Worm (Caenorhabditis elegans): Measurements from ENCODE around the gene osm-5.

The osm-5 gene

ce11 chrX:2975421-2975820 is 8.6 kb upstream of the osm-5 start:
- TF ChIP-seq klf-2 (GFP tag; conservative IDR thresholded peaks at IDR 0.05) (no peak), tab-1 (GFP tag; IDR thresholded peaks at IDR 0.05) (no peak), ztf-23 (GFP tag; IDR thresholded peaks at IDR 0.05) (no peak), ztf-29 (GFP tag; IDR thresholded peaks at IDR 0.05) (no peak), cog-1 (tag; optimal IDR thresholded peaks at IDR 0.05) (no peak), ref-1 (GFP tag; conservative IDR thresholded peaks at IDR 0.05) (no peak), med-1 (GFP tag; optimal IDR thresholded peaks at IDR 0.05; ENCODE audit: insufficient read depth) (no peak), T22C8.4 (GFP tag; IDR thresholded peaks at IDR 0.05) (no peak), flt-1 (GFP tag; IDR thresholded peaks at IDR 0.05) (no peak)

- no peak for TF ChIP-seq tab-1 (GFP tag; IDR thresholded peaks at IDR 0.05)
- no peak for TF ChIP-seq klf-2 (GFP tag; conservative IDR thresholded peaks at IDR 0.05)
- no peak for TF ChIP-seq ztf-29 (GFP tag; IDR thresholded peaks at IDR 0.05)
- no peak for TF ChIP-seq cog-1 (tag; optimal IDR thresholded peaks at IDR 0.05)
- TF ChIP-seq med-1 (GFP tag; optimal IDR thresholded peaks at IDR 0.05; ENCODE audit: insufficient read depth): no peak
- no peak for TF ChIP-seq T22C8.4 (GFP tag; IDR thresholded peaks at IDR 0.05)
- TF ChIP-seq ref-1 (GFP tag; conservative IDR thresholded peaks at IDR 0.05): no peak
- TF ChIP-seq flt-1 (GFP tag; IDR thresholded peaks at IDR 0.05): no peak
- TF ChIP-seq ztf-23 (GFP tag; IDR thresholded peaks at IDR 0.05): no peak
These were observed 7.9 kb upstream of the osm-5 start, which contains the start of gene aakg-3 for ce11 chrX:2976148-2976547. TSS of gene aakg-3 (plus strand) at chrX:2976448.

- TF ChIP-seq ztf-29 (GFP tag; IDR thresholded peaks at IDR 0.05) (no peak), ref-1 (GFP tag; conservative IDR thresholded peaks at IDR 0.05) (no peak), ztf-23 (GFP tag; IDR thresholded peaks at IDR 0.05) (no peak), klf-2 (GFP tag; conservative IDR thresholded peaks at IDR 0.05) (no peak), med-1 (GFP tag; optimal IDR thresholded peaks at IDR 0.05; ENCODE audit: insufficient read depth) (no peak), cog-1 (tag; optimal IDR thresholded peaks at IDR 0.05) (no peak), T22C8.4 (GFP tag; IDR thresholded peaks at IDR 0.05) (no peak)
These were observed 6.0 kb upstream of the osm-5 start for ce11 chrX:2978100-2978499.

- TF ChIP-seq T22C8.4 (GFP tag; IDR thresholded peaks at IDR 0.05) (no peak), ztf-29 (GFP tag; IDR thresholded peaks at IDR 0.05) (no peak), cog-1 (tag; optimal IDR thresholded peaks at IDR 0.05) (no peak), klf-2 (GFP tag; conservative IDR thresholded peaks at IDR 0.05) (no peak), flt-1 (GFP tag; IDR thresholded peaks at IDR 0.05) (no peak), med-1 (GFP tag; optimal IDR thresholded peaks at IDR 0.05; ENCODE audit: insufficient read depth) (no peak), ref-1 (GFP tag; conservative IDR thresholded peaks at IDR 0.05) (no peak), tab-1 (GFP tag; IDR thresholded peaks at IDR 0.05) (no peak), ztf-23 (GFP tag; IDR thresholded peaks at IDR 0.05) (no peak)
These were observed 2.3 kb upstream of the osm-5 start, which contains the start of gene nspg-5 for ce11 chrX:2981715-2982114. TSS of gene nspg-5 (plus strand) at chrX:2982015.

DNA sequence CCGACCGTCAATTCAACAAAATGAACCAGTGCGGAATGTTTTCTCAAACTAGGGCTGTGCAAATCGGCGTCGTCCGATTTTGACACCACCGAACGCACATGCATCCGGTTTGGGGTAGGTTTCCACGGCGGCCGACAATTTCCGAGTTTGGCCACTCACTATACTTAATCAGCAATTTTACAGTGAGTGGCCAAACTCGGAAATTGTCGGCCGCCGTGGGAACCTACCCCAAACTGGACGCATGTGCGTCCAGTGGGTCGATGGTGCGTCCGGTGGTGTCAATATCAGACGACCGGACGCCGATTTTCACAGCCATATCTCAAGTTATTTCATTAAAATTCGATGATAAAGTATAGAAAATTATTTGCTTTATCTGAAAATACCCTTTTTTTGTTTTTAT is 6.1 kb downstream of the osm-5 start:
- TF ChIP-seq med-1 (GFP tag; optimal IDR thresholded peaks at IDR 0.05; ENCODE audit: insufficient read depth) (no peak), flt-1 (GFP tag; IDR thresholded peaks at IDR 0.05) (no peak), T22C8.4 (GFP tag; IDR thresholded peaks at IDR 0.05) (no peak), tab-1 (GFP tag; IDR thresholded peaks at IDR 0.05) (no peak), ref-1 (GFP tag; conservative IDR thresholded peaks at IDR 0.05) (no peak), ztf-29 (GFP tag; IDR thresholded peaks at IDR 0.05) (no peak), ztf-23 (GFP tag; IDR thresholded peaks at IDR 0.05) (no peak), cog-1 (tag; optimal IDR thresholded peaks at IDR 0.05) (no peak)

ce11 chrX:2996318-2996717 is 12.3 kb downstream of the osm-5 start:
- 0 out of 2 replicates have a peak, but pooled peaks have one; percentile 33 for TF ChIP-seq T22C8.4 (GFP tag; IDR thresholded peaks at IDR 0.05)
- TF ChIP-seq med-1 (GFP tag; optimal IDR thresholded peaks at IDR 0.05; ENCODE audit: insufficient read depth): no peak

DNA sequence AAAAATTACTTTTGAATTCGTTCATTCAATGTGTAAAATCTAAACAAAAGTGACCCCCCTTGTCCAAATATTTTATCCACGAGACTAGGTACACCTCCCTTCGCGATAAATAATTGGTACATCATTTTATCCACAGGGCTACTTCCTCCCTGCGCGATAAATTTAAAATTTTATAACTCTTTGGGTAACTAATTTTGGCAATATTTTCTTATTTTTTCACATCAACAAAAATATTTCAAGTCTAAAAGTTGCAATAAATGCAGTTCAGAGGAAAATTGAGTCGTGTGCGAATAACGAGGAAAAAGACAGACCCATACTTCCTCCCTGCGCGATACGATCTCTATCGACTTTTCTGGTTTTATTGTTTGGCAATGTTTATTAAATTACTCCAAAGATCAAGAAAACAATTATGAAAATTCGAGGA is 12.9 kb downstream of the osm-5 start:
- TF ChIP-seq tab-1 (GFP tag; IDR thresholded peaks at IDR 0.05): 0 out of 2 replicates have a peak, but pooled peaks have one; percentile 45
- TF ChIP-seq ztf-23 (GFP tag; IDR thresholded peaks at IDR 0.05): peak; percentile 83
- TF ChIP-seq klf-2 (GFP tag; conservative IDR thresholded peaks at IDR 0.05): peak; percentile 87
- peak; percentile 88 for TF ChIP-seq flt-1 (GFP tag; IDR thresholded peaks at IDR 0.05)
- no peak for TF ChIP-seq ref-1 (GFP tag; conservative IDR thresholded peaks at IDR 0.05)
- peak; percentile 57; the same call in 1 of the 2 replicates for TF ChIP-seq T22C8.4 (GFP tag; IDR thresholded peaks at IDR 0.05)
- TF ChIP-seq cog-1 (tag; optimal IDR thresholded peaks at IDR 0.05): peak; percentile 98
- peak; percentile 57 for TF ChIP-seq med-1 (GFP tag; optimal IDR thresholded peaks at IDR 0.05; ENCODE audit: insufficient read depth)
- no peak; the same call in 1 of the 2 replicates for TF ChIP-seq ztf-29 (GFP tag; IDR thresholded peaks at IDR 0.05)

ce11 chrX:2999652-3000051 is 15.6 kb downstream of the osm-5 start, which contains the start of gene Y41G9A.17:
TSS of gene Y41G9A.17 (minus strand) at chrX:2999752.
- TF ChIP-seq cog-1 (tag; optimal IDR thresholded peaks at IDR 0.05): no peak
- TF ChIP-seq ref-1 (GFP tag; conservative IDR thresholded peaks at IDR 0.05): no peak

ce11 chrX:3003703-3004102 is 19.6 kb downstream of the osm-5 start, which contains the start of gene Y41G9A.6:
TSS of gene Y41G9A.6 (minus strand) at chrX:3003803.
- no peak for TF ChIP-seq med-1 (GFP tag; optimal IDR thresholded peaks at IDR 0.05; ENCODE audit: insufficient read depth)
- no peak for TF ChIP-seq cog-1 (tag; optimal IDR thresholded peaks at IDR 0.05)
- no peak for TF ChIP-seq T22C8.4 (GFP tag; IDR thresholded peaks at IDR 0.05)

DNA sequence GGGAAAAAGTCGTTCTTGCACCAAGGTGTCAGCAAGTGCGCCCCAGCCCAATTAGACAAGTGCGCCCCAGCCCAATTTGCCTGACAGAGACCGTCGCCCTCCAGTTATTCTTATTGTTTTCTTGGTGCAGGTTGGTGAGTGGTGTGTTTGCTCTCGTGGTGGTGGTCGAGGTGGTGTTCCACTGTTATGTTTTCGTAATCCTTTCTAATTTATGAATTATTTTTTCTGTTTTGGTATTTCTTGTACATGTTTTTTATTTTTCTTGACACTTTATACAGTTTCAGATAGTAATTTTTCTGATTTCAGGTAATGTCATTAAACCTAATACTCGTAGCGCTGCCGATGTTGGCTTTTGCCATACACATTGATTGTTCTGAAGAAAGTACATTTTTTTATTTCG is 25.1 kb downstream of the osm-5 start, which contains the start of gene Y48D7A.1:
TSS of gene Y48D7A.1 (plus strand) at position 301 of the 400 bp plus-strand sequence.
- no peak for TF ChIP-seq ztf-29 (GFP tag; IDR thresholded peaks at IDR 0.05)
- no peak for TF ChIP-seq flt-1 (GFP tag; IDR thresholded peaks at IDR 0.05)
- TF ChIP-seq klf-2 (GFP tag; conservative IDR thresholded peaks at IDR 0.05): no peak
- TF ChIP-seq cog-1 (tag; optimal IDR thresholded peaks at IDR 0.05): no peak
- no peak for TF ChIP-seq med-1 (GFP tag; optimal IDR thresholded peaks at IDR 0.05; ENCODE audit: insufficient read depth)
- TF ChIP-seq T22C8.4 (GFP tag; IDR thresholded peaks at IDR 0.05): no peak
- no peak for TF ChIP-seq ref-1 (GFP tag; conservative IDR thresholded peaks at IDR 0.05)
- TF ChIP-seq tab-1 (GFP tag; IDR thresholded peaks at IDR 0.05): no peak
